Fruit fly (Drosophila melanogaster): Measurements from ENCODE around the gene CG17803.

- TF ChIP-seq CG17806 (tag; optimal IDR thresholded peaks at IDR 0.05) (no peak), Snoo (tag; optimal IDR thresholded peaks at IDR 0.05) (no peak), CG13204 (GFP tag; optimal IDR thresholded peaks at IDR 0.05) (no peak)
Observed at dm6 chr3R:17783144-17783543, 18.2 kb downstream of the CG17803 start.

All from whole organism, pupa.